Worm (Caenorhabditis elegans) whole organism, early embryonic: Measurements from ENCODE around the gene ZK792.5.

Source experiments
- B0310.2 ChIP-seq: sonication (generic microtip); optimal IDR thresholded peaks from 2 replicates; lab custom pipeline; 2016; ENCODE audit warnings: mild to moderate bottlenecking, missing genetic modification characterization, missing compliant biosample characterization
- ama-1 ChIP-seq: fragments of 150-350 bp; optimal IDR thresholded peaks from 2 replicates; lab custom pipeline; 2014

DNA sequence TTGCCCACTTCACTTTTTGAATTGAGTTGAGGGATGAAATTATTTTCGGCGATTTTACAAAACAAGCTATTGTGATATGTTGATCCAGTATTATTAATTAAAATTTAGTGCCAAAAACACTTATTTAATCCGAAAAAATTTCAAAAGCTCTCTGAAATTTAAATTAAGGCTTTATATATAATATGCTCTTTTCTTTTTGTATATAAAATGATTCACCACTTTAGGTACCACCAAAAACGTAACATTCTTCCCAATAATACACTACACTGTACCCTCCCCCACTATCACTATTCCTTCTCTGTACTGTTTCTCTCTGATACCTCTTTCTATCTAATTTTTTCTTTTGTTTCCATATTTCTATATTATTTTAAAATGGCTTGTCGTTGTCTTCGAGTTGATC is 44.1 kb downstream of the ZK792.5 start, which contains the start of gene prx-2:
- TF ChIP-seq ama-1 (no peak), B0310.2 (tag; lab: Kevin White, UChicago) (no peak)
